Fruit fly (Drosophila melanogaster) whole organism, embryonic: ENCODE data around the gene CG6163.

Experiments
- Aef1 ChIP-seq: fragments of 200-800 bp; sonication (Bioruptor generic); IDR thresholded peaks from 3 replicates; pipeline ENCODE4 v1.3.6; 2022; ENCODE audit warnings: missing biosample characterization, missing genetic modification characterization
- CG1024 ChIP-seq: fragments of 200-800 bp; sonication (Bioruptor generic); IDR thresholded peaks from 2 replicates; pipeline ENCODE4 v1.3.6; 2022; ENCODE audit warnings: missing biosample characterization, missing genetic modification characterization
- CG10462 ChIP-seq: fragments of 200-800 bp; sonication (Bioruptor generic); optimal IDR thresholded peaks from 2 replicates; lab custom pipeline; 2016; ENCODE audit warnings: missing biosample characterization, missing genetic modification characterization
- CG11247 ChIP-seq: fragments of 200-800 bp; sonication (Bioruptor generic); IDR thresholded peaks from 2 replicates; pipeline ENCODE4 v1.3.6; 2022; ENCODE audit warnings: missing biosample characterization, missing genetic modification characterization
- CG11723 ChIP-seq: fragments of 200-800 bp; sonication (Bioruptor generic); optimal IDR thresholded peaks from 2 replicates; lab custom pipeline; 2017; ENCODE audit warnings: missing biosample characterization, mild to moderate bottlenecking, missing genetic modification characterization
- CG12071 ChIP-seq: fragments of 200-800 bp; sonication (Bioruptor generic); optimal IDR thresholded peaks from 3 replicates; lab custom pipeline; 2018; ENCODE audit warnings: missing biosample characterization, mild to moderate bottlenecking, missing genetic modification characterization
- CG12219 ChIP-seq: fragments of 200-800 bp; sonication (Bioruptor generic); optimal IDR thresholded peaks from 3 replicates; lab custom pipeline; 2018; ENCODE audit warnings: missing biosample characterization, mild to moderate bottlenecking, missing genetic modification characterization
- CG15479 ChIP-seq: fragments of 200-800 bp; sonication (Bioruptor generic); optimal IDR thresholded peaks from 3 replicates; lab custom pipeline; 2019; ENCODE audit warnings: missing biosample characterization, mild to moderate bottlenecking, missing genetic modification characterization, moderate library complexity
- CG18262 ChIP-seq: fragments of 200-800 bp; optimal IDR thresholded peaks from 3 replicates; lab custom pipeline; 2019; ENCODE audit warnings: missing biosample characterization, mild to moderate bottlenecking, missing genetic modification characterization, moderate library complexity
- CG2889 ChIP-seq: fragments of 200-800 bp; sonication (Bioruptor generic); IDR thresholded peaks from 3 replicates; pipeline ENCODE4 v1.3.6; 2022; ENCODE audit warnings: missing biosample characterization, missing genetic modification characterization
- CG31441 ChIP-seq: fragments of 200-800 bp; sonication (Bioruptor generic); IDR thresholded peaks from 2 replicates; pipeline ENCODE4 v1.3.6; 2022; ENCODE audit warnings: missing biosample characterization, missing genetic modification characterization
- CG3281 ChIP-seq: fragments of 200-800 bp; sonication (Bioruptor generic); optimal IDR thresholded peaks from 3 replicates; lab custom pipeline; 2017; ENCODE audit warnings: missing biosample characterization, mild to moderate bottlenecking, missing genetic modification characterization
- CG33557 ChIP-seq: fragments of 200-800 bp; sonication (Bioruptor generic); optimal IDR thresholded peaks from 2 replicates; lab custom pipeline; 2019; ENCODE audit warnings: missing biosample characterization, mild to moderate bottlenecking, missing genetic modification characterization, moderate library complexity
- CG43689 ChIP-seq: fragments of 200-800 bp; sonication (Bioruptor generic); IDR thresholded peaks from 2 replicates; pipeline ENCODE4 v1.3.6; 2022; ENCODE audit warnings: missing biosample characterization, missing genetic modification characterization
- CG4820 ChIP-seq: fragments of 200-800 bp; sonication (Bioruptor generic); optimal IDR thresholded peaks from 3 replicates; lab custom pipeline; 2016; ENCODE audit warnings: missing biosample characterization, missing genetic modification characterization
- CG6689 ChIP-seq: fragments of 200-800 bp; sonication (Bioruptor generic); IDR thresholded peaks from 2 replicates; pipeline ENCODE4 v1.3.6; 2022; ENCODE audit warnings: missing biosample characterization, missing genetic modification characterization
- CG8944 ChIP-seq: fragments of 200-800 bp; sonication (Bioruptor generic); optimal IDR thresholded peaks from 3 replicates; lab custom pipeline; 2016; ENCODE audit warnings: missing biosample characterization, missing genetic modification characterization
- CG9797 ChIP-seq: fragments of 200-800 bp; sonication (Bioruptor generic); optimal IDR thresholded peaks from 3 replicates; lab custom pipeline; 2018; ENCODE audit warnings: missing biosample characterization, mild to moderate bottlenecking, missing genetic modification characterization
- D ChIP-seq, 2 experiments: fragments of 200-800 bp in 1 of 2; fragments of >200 bp in 1 of 2; sonication (Bioruptor generic) in 1 of 2; optimal IDR thresholded peaks; 2 replicates in 1 of 2; 3 replicates in 1 of 2; lab custom pipeline; 2017; ENCODE audit warnings: mild to moderate bottlenecking in 1 of 2, missing biosample characterization in 1 of 2, missing genetic modification characterization in 1 of 2, missing genetic modification reagents in 1 of 2
- HLH4C ChIP-seq: fragments of 200-800 bp; sonication (Bioruptor generic); IDR thresholded peaks from 3 replicates; pipeline ENCODE4 v1.3.6; 2022; ENCODE audit warnings: missing biosample characterization, missing genetic modification characterization; ENCODE audit not compliant: partially characterized antibody
- Hand ChIP-seq: fragments of 200-800 bp; sonication (Bioruptor generic); optimal IDR thresholded peaks from 2 replicates; lab custom pipeline; 2017; ENCODE audit warnings: mild to moderate bottlenecking, missing biosample characterization, missing genetic modification reagents, missing genetic modification characterization
- HmgD ChIP-seq: fragments of 200-800 bp; sonication (Bioruptor generic); optimal IDR thresholded peaks from 3 replicates; lab custom pipeline; 2016; ENCODE audit warnings: missing biosample characterization, missing genetic modification characterization
- Hr3 ChIP-seq: fragments of 200-800 bp; sonication (Bioruptor generic); optimal IDR thresholded peaks from 3 replicates; lab custom pipeline; 2016; ENCODE audit warnings: missing biosample characterization, missing genetic modification characterization
- Mes4 ChIP-seq: fragments of 200-800 bp; sonication (Bioruptor generic); optimal IDR thresholded peaks from 2 replicates; lab custom pipeline; 2016; ENCODE audit warnings: missing biosample characterization, missing genetic modification characterization
- NC2α ChIP-seq: fragments of 200-800 bp; sonication (Bioruptor generic); optimal IDR thresholded peaks from 2 replicates; lab custom pipeline; 2016; ENCODE audit warnings: missing biosample characterization, missing genetic modification characterization
- Ravus ChIP-seq: fragments of 200-800 bp; sonication (Bioruptor generic); IDR thresholded peaks from 2 replicates; pipeline ENCODE4 v1.3.6; 2022; ENCODE audit warnings: missing biosample characterization, missing genetic modification characterization
- Rx ChIP-seq: fragments of 200-800 bp; sonication (Bioruptor generic); IDR thresholded peaks from 2 replicates; pipeline ENCODE4 v1.3.6; 2022; ENCODE audit warnings: missing biosample characterization, missing genetic modification characterization
- Scr ChIP-seq: fragments of 200-800 bp; sonication (Bioruptor generic); IDR thresholded peaks from 2 replicates; pipeline ENCODE4 v1.3.6; 2022; ENCODE audit warnings: missing biosample characterization, missing genetic modification characterization; ENCODE audit not compliant: partially characterized antibody
- Side ChIP-seq: fragments of 200-800 bp; sonication (Bioruptor generic); optimal IDR thresholded peaks from 2 replicates; lab custom pipeline; 2016; ENCODE audit warnings: missing biosample characterization, missing genetic modification characterization
- Sry-β ChIP-seq: fragments of 200-800 bp; sonication (Bioruptor generic); optimal IDR thresholded peaks from 2 replicates; lab custom pipeline; 2018; ENCODE audit warnings: missing biosample characterization, mild to moderate bottlenecking, missing genetic modification characterization, moderate library complexity
- Xbp1 ChIP-seq: fragments of 200-800 bp; sonication (Bioruptor generic); optimal IDR thresholded peaks from 3 replicates; lab custom pipeline; 2016; ENCODE audit warnings: missing biosample characterization, mild to moderate bottlenecking, missing genetic modification characterization
- abd-A ChIP-seq: fragments of 200-800 bp; sonication (Bioruptor generic); optimal IDR thresholded peaks from 3 replicates; lab custom pipeline; 2019; ENCODE audit warnings: missing biosample characterization, mild to moderate bottlenecking, missing genetic modification characterization, moderate library complexity
- amos ChIP-seq: fragments of 200-800 bp; sonication (Bioruptor generic); IDR thresholded peaks from 2 replicates; pipeline ENCODE4 v1.3.6; 2022; ENCODE audit warnings: missing biosample characterization, missing genetic modification characterization; ENCODE audit not compliant: partially characterized antibody
- ash1 ChIP-seq: fragments of 200-800 bp; sonication (Bioruptor generic); optimal IDR thresholded peaks from 2 replicates; lab custom pipeline; 2018; ENCODE audit warnings: missing biosample characterization, mild to moderate bottlenecking, missing genetic modification characterization
- az2 ChIP-seq: fragments of 200-800 bp; sonication (Bioruptor generic); optimal IDR thresholded peaks from 3 replicates; lab custom pipeline; 2016; ENCODE audit warnings: missing biosample characterization, missing genetic modification characterization
- cas ChIP-seq: fragments of 200-800 bp; sonication (Bioruptor generic); IDR thresholded peaks from 2 replicates; pipeline ENCODE4 v1.3.6; 2022; ENCODE audit warnings: missing biosample characterization, missing genetic modification characterization
- croc ChIP-seq: fragments of 200-800 bp; sonication (Bioruptor generic); conservative IDR thresholded peaks from 3 replicates; pipeline ENCODE4 v1.3.6; 2022; ENCODE audit warnings: missing biosample characterization, missing genetic modification characterization
- ewg ChIP-seq: fragments of 200-800 bp; sonication (Bioruptor generic); optimal IDR thresholded peaks from 3 replicates; lab custom pipeline; 2017; ENCODE audit warnings: mild to moderate bottlenecking, missing biosample characterization, missing genetic modification reagents, missing genetic modification characterization
- fru ChIP-seq: fragments of >200 bp; optimal IDR thresholded peaks from 2 replicates; lab custom pipeline; 2017
- grau ChIP-seq: fragments of 200-800 bp; optimal IDR thresholded peaks from 3 replicates; lab custom pipeline; 2019; ENCODE audit warnings: missing biosample characterization, mild to moderate bottlenecking, missing genetic modification characterization, moderate library complexity
- hbn ChIP-seq: fragments of 200-800 bp; sonication (Bioruptor generic); IDR thresholded peaks from 2 replicates; pipeline ENCODE4 v1.3.6; 2022; ENCODE audit warnings: missing biosample characterization, missing genetic modification characterization; ENCODE audit not compliant: partially characterized antibody
- kay ChIP-seq: fragments of 200-800 bp; sonication (Bioruptor generic); optimal IDR thresholded peaks from 2 replicates; lab custom pipeline; 2016; ENCODE audit warnings: missing biosample characterization, missing genetic modification characterization
- maf-S ChIP-seq: fragments of 200-800 bp; sonication (Bioruptor generic); optimal IDR thresholded peaks from 2 replicates; lab custom pipeline; 2016; ENCODE audit warnings: missing biosample characterization, missing genetic modification characterization
- nmo ChIP-seq: fragments of 200-800 bp; sonication (Bioruptor generic); optimal IDR thresholded peaks from 2 replicates; lab custom pipeline; 2018; ENCODE audit warnings: missing biosample characterization, mild to moderate bottlenecking, missing genetic modification characterization, moderate library complexity
- pum ChIP-seq: fragments of 200-800 bp; sonication (Bioruptor generic); optimal IDR thresholded peaks from 2 replicates; lab custom pipeline; 2016; ENCODE audit warnings: missing biosample characterization, missing genetic modification characterization
- scrt ChIP-seq: fragments of 200-800 bp; sonication (Bioruptor generic); optimal IDR thresholded peaks from 2 replicates; lab custom pipeline; 2018; ENCODE audit warnings: missing biosample characterization, mild to moderate bottlenecking, missing genetic modification characterization, moderate library complexity
- slou ChIP-seq: fragments of 200-800 bp; sonication (Bioruptor generic); optimal IDR thresholded peaks from 3 replicates; lab custom pipeline; 2016; ENCODE audit warnings: missing biosample characterization, missing genetic modification characterization
- tgo ChIP-seq: fragments of 200-800 bp; sonication (Bioruptor generic); IDR thresholded peaks from 3 replicates; pipeline ENCODE4 v1.3.6; 2022; ENCODE audit warnings: missing biosample characterization, missing genetic modification characterization

The CG6163 gene

dm6 chr3L:11405362-11406254 is 40.9 kb upstream of the CG6163 start (continued):
- TF ChIP-seq CG15479 (no peak), CG10462 (peak; percentile 91), ash1 (GFP tag; lab: Kevin White, UChicago) (no peak), abd-A (tag; lab: Kevin White, UChicago) (peak; percentile 23), Side (GFP tag; lab: Kevin White, UChicago) (peak; percentile 93), Scr (0 out of 2 replicates have a peak, but pooled peaks have one; percentile 18), Hr3 (GFP tag; lab: Kevin White, UChicago) (peak; percentile 92), Ravus (peak; percentile 79), croc (GFP tag; lab: Robert Waterston, UW) (peak; percentile 95), CG1024 (peak; percentile 90), grau (tag; lab: Kevin White, UChicago) (peak; percentile 94), tgo (GFP tag; lab: Robert Waterston, UW) (peak; percentile 96), cas (GFP tag; lab: Robert Waterston, UW) (peak; percentile 88), D (optimal IDR thresholded peaks at IDR 0.05; lab: Kevin White, UChicago) (no peak), D (GFP tag; optimal IDR thresholded peaks at IDR 0.05; lab: Kevin White, UChicago) (peak; percentile 93), Xbp1 (GFP tag; lab: Kevin White, UChicago) (peak; percentile 96), CG31441 (peak; percentile 95), CG6689 (GFP tag; lab: Robert Waterston, UW) (peak; percentile 95), amos (GFP tag; lab: Robert Waterston, UW) (no peak), nmo (GFP tag; lab: Kevin White, UChicago) (peak; percentile 97), CG3281 (GFP tag; lab: Kevin White, UChicago) (peak; percentile 76), az2 (GFP tag; lab: Kevin White, UChicago) (peak; percentile 97), maf-S (GFP tag; lab: Kevin White, UChicago) (peak; percentile 89), CG11723 (peak; percentile 89), pum (peak; percentile 95), CG11247 (GFP tag; lab: Robert Waterston, UW) (peak; percentile 90), HLH4C (GFP tag; lab: Robert Waterston, UW) (0 out of 3 replicates have a peak, but pooled peaks have one; percentile 36), ewg (GFP tag; lab: Kevin White, UChicago) (peak; percentile 92), NC2α (GFP tag; lab: Kevin White, UChicago) (peak; percentile 93), CG43689 (peak; percentile 94), kay (GFP tag; lab: Kevin White, UChicago) (peak; percentile 86), HmgD (GFP tag; lab: Kevin White, UChicago) (peak; percentile 65), CG4820 (peak; percentile 91), Mes4 (peak; percentile 96), CG12071 (GFP tag; lab: Kevin White, UChicago) (peak; percentile 81), CG18262 (peak; percentile 97), Hand (GFP tag; lab: Kevin White, UChicago) (peak; percentile 68), Aef1 (GFP tag; lab: Robert Waterston, UW) (peak; percentile 92), CG12219 (GFP tag; lab: Kevin White, UChicago) (peak; percentile 96), scrt (GFP tag; lab: Kevin White, UChicago) (peak; percentile 84), CG33557 (peak; percentile 97), hbn (GFP tag; lab: Robert Waterston, UW) (no peak), slou (GFP tag; lab: Kevin White, UChicago) (peak; percentile 77), CG8944 (GFP tag; lab: Kevin White, UChicago) (peak; percentile 93), CG2889 (GFP tag; lab: Robert Waterston, UW) (peak; percentile 93), Rx (GFP tag; lab: Robert Waterston, UW) (peak; percentile 92), CG9797 (no peak), Sry-β (GFP tag; lab: Kevin White, UChicago) (peak; percentile 61), fru (lab: Kevin White, UChicago) (no peak)
